Fruit fly (Drosophila melanogaster): ENCODE data around the gene cutlet.

Gene cutlet

DNA sequence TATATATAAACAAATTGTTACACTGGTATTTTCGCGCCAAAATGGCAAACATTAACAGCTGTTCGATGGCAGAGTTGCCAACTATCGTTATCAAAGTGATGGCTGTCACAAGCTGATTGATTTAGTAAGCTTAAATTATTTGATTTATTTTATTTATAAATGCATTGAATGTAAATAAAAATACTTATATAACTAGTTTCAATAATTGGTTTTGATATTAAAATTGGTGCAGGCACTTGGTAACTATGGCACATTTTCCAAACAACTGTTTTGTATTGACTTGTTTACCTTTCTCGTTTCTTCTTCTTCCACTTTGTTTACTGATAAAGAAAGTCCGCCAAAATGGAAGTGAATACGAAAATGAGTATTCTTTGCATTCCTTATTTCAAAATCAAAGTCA is at the start of gene cutlet (continued):
- TF ChIP-seq CG15514 (GFP tag; optimal IDR thresholded peaks at IDR 0.05) = peak; percentile 33
- no peak for TF ChIP-seq tgo (GFP tag; IDR thresholded peaks at IDR 0.05)
- TF ChIP-seq dpn (GFP tag; optimal IDR thresholded peaks at IDR 0.05) = no peak
- 0 out of 3 replicates have a peak, but pooled peaks have one; percentile 8 for TF ChIP-seq CG17361 (GFP tag; IDR thresholded peaks at IDR 0.05)
- peak; percentile 31 for TF ChIP-seq CoRest (tag; optimal IDR thresholded peaks at IDR 0.05)
- peak; percentile 25 for TF ChIP-seq sug (tag; optimal IDR thresholded peaks at IDR 0.05)
- no peak for TF ChIP-seq bab2 (GFP tag; optimal IDR thresholded peaks at IDR 0.05)
- no peak for TF ChIP-seq da (GFP tag; optimal IDR thresholded peaks at IDR 0.05)
- peak; percentile 81 to 97 for TF ChIP-seq crp (GFP tag; optimal IDR thresholded peaks at IDR 0.05)
- no peak for TF ChIP-seq gcm (GFP tag; optimal IDR thresholded peaks at IDR 0.05)
- no peak for TF ChIP-seq CG10431 (GFP tag; optimal IDR thresholded peaks at IDR 0.05)
- TF ChIP-seq sd (tag; optimal IDR thresholded peaks at IDR 0.05) = peak; percentile 74
- TF ChIP-seq CG14710 (tag; optimal IDR thresholded peaks at IDR 0.05) = peak; percentile 31
- TF ChIP-seq CG9609 (GFP tag; optimal IDR thresholded peaks at IDR 0.05) = no peak
- no peak for TF ChIP-seq gem (tag; optimal IDR thresholded peaks at IDR 0.05)
- no peak for TF ChIP-seq Optix (GFP tag; IDR thresholded peaks at IDR 0.05)
- peak; percentile 48 for TF ChIP-seq BEAF-32 (GFP tag; optimal IDR thresholded peaks at IDR 0.05)
- peak; percentile 25 for TF ChIP-seq gfzf (GFP tag; optimal IDR thresholded peaks at IDR 0.05)

- TF ChIP-seq chinmo (GFP tag; IDR thresholded peaks at IDR 0.05; ENCODE audit: partially characterized antibody) (0 out of 4 replicates have a peak, but pooled peaks have one; percentile 69), Adf1 (GFP tag; IDR thresholded peaks at IDR 0.05) (peak; percentile 26; the same call in 1 of the 2 replicates), ATbp (GFP tag; optimal IDR thresholded peaks at IDR 0.05) (no peak), scrt (GFP tag; optimal IDR thresholded peaks at IDR 0.05) (peak; percentile 67), Trl (optimal IDR thresholded peaks at IDR 0.05) (peak in 1 of 2 experiments; percentile 17), Trl (GFP tag; optimal IDR thresholded peaks at IDR 0.05) (no peak), CG11456 (GFP tag; IDR thresholded peaks at IDR 0.05) (no peak), tup (GFP tag; optimal IDR thresholded peaks at IDR 0.05) (no peak), bowl (GFP tag; IDR thresholded peaks at IDR 0.05) (0 out of 2 replicates have a peak, but pooled peaks have one; percentile 4), luna (GFP tag; optimal IDR thresholded peaks at IDR 0.05) (no peak), cwo (GFP tag; optimal IDR thresholded peaks at IDR 0.05) (no peak), Pdp1 (GFP tag; optimal IDR thresholded peaks at IDR 0.05) (no peak), dimm (GFP tag; IDR thresholded peaks at IDR 0.05) (no peak), Mrtf (GFP tag; IDR thresholded peaks at IDR 0.05) (no peak), maf-S (GFP tag; optimal IDR thresholded peaks at IDR 0.05) (no peak), fd102C (GFP tag; optimal IDR thresholded peaks at IDR 0.05) (no peak), Lim3 (GFP tag; IDR thresholded peaks at IDR 0.05) (no peak), toy (GFP tag; IDR thresholded peaks at IDR 0.05) (no peak), CG42726 (GFP tag; IDR thresholded peaks at IDR 0.05; ENCODE audit: partially characterized antibody) (no peak), tgo (GFP tag; IDR thresholded peaks at IDR 0.05) (no peak), caup (GFP tag; optimal IDR thresholded peaks at IDR 0.05; ENCODE audit: severe bottlenecking) (no peak), CG3163 (GFP tag; optimal IDR thresholded peaks at IDR 0.05) (peak; percentile 64), Deaf1 (tag; optimal IDR thresholded peaks at IDR 0.05) (peak; percentile 55), ewg (GFP tag; optimal IDR thresholded peaks at IDR 0.05) (peak; percentile 51), Dip2 (GFP tag; IDR thresholded peaks at IDR 0.05) (no peak), CG2678 (tag; optimal IDR thresholded peaks at IDR 0.05) (no peak), CG3281 (GFP tag; optimal IDR thresholded peaks at IDR 0.05) (no peak), CG13894 (tag; optimal IDR thresholded peaks at IDR 0.05) (peak; percentile 37), ssp (GFP tag; IDR thresholded peaks at IDR 0.05) (no peak), Abd-B (GFP tag; optimal IDR thresholded peaks at IDR 0.05) (no peak), CG8944 (GFP tag; optimal IDR thresholded peaks at IDR 0.05) (no peak), ap (GFP tag; IDR thresholded peaks at IDR 0.05) (no peak)
Measured at dm6 chr2L:3756831-3757351, 45.3 kb upstream of the cutlet start, which contains the start of gene CG43707. Gene CG43707 (plus strand): TSS chr2L:3757256.

All from whole organism, embryonic.